Fruit fly (Drosophila melanogaster) whole organism, prepupa: ENCODE data around the gene CG7294.

Experiments used
- CG11762 ChIP-seq: fragments of 200-800 bp; sonication (Bioruptor generic); optimal IDR thresholded peaks from 3 replicates; lab custom pipeline; 2016; ENCODE audit warnings: missing biosample characterization, missing genetic modification characterization; ENCODE audit not compliant: insufficient read depth
- CG32006 ChIP-seq: fragments of 200-800 bp; sonication (Bioruptor generic); optimal IDR thresholded peaks from 3 replicates; lab custom pipeline; 2017; ENCODE audit warnings: missing biosample characterization, mild to moderate bottlenecking, missing genetic modification characterization
- CG6163 ChIP-seq: fragments of 200-800 bp; sonication (Bioruptor generic); IDR thresholded peaks from 3 replicates; pipeline ENCODE4 v1.3.6; 2022; ENCODE audit warnings: missing biosample characterization, missing genetic modification characterization
- CG6276 ChIP-seq: fragments of 200-800 bp; sonication (Bioruptor generic); optimal IDR thresholded peaks from 2 replicates; lab custom pipeline; 2017; ENCODE audit warnings: missing biosample characterization, mild to moderate bottlenecking, missing genetic modification characterization
- CG6854 ChIP-seq: fragments of 200-800 bp; sonication (Bioruptor generic); optimal IDR thresholded peaks from 2 replicates; lab custom pipeline; 2017; ENCODE audit warnings: missing biosample characterization, mild to moderate bottlenecking, missing genetic modification characterization
- CG9139 ChIP-seq: fragments of 200-800 bp; sonication (Bioruptor generic); optimal IDR thresholded peaks from 3 replicates; lab custom pipeline; 2017; ENCODE audit warnings: missing biosample characterization, mild to moderate bottlenecking, missing genetic modification characterization
- Gug ChIP-seq: fragments of 200-800 bp; sonication (Bioruptor generic); IDR thresholded peaks from 2 replicates; pipeline ENCODE4 v1.3.6; 2022; ENCODE audit warnings: missing biosample characterization, missing genetic modification characterization
- Hr4 ChIP-seq: fragments of 200-800 bp; sonication (Bioruptor generic); optimal IDR thresholded peaks from 3 replicates; lab custom pipeline; 2016; ENCODE audit warnings: missing biosample characterization, missing genetic modification characterization
- Met ChIP-seq: fragments of 200-800 bp; sonication (Bioruptor generic); optimal IDR thresholded peaks from 3 replicates; lab custom pipeline; 2016; ENCODE audit warnings: missing biosample characterization, missing genetic modification characterization
- Sox102F ChIP-seq: fragments of 200-800 bp; sonication (Bioruptor generic); optimal IDR thresholded peaks from 2 replicates; lab custom pipeline; 2016; ENCODE audit warnings: missing biosample characterization, mild to moderate bottlenecking, missing genetic modification characterization
- acj6 ChIP-seq: fragments of 200-800 bp; sonication (Bioruptor generic); optimal IDR thresholded peaks from 3 replicates; lab custom pipeline; 2016; ENCODE audit warnings: missing biosample characterization, missing genetic modification characterization
- eg ChIP-seq: fragments of 200-800 bp; sonication (Bioruptor generic); IDR thresholded peaks from 3 replicates; pipeline ENCODE4 v1.3.6; 2022; ENCODE audit warnings: missing biosample characterization, missing genetic modification characterization
- lz ChIP-seq: fragments of 200-800 bp; sonication (Bioruptor generic); optimal IDR thresholded peaks from 3 replicates; lab custom pipeline; 2016; ENCODE audit warnings: missing biosample characterization, missing genetic modification characterization
- ss ChIP-seq, 2 experiments: fragments of 200-800 bp; sonication (Bioruptor generic); optimal IDR thresholded peaks; 2 replicates in 1 of 2; 3 replicates in 1 of 2; lab custom pipeline; 2017 to 2018; ENCODE audit warnings: mild to moderate bottlenecking in 2 of 2, missing biosample characterization in 2 of 2, missing genetic modification characterization in 2 of 2, moderate library complexity in 1 of 2

DNA sequence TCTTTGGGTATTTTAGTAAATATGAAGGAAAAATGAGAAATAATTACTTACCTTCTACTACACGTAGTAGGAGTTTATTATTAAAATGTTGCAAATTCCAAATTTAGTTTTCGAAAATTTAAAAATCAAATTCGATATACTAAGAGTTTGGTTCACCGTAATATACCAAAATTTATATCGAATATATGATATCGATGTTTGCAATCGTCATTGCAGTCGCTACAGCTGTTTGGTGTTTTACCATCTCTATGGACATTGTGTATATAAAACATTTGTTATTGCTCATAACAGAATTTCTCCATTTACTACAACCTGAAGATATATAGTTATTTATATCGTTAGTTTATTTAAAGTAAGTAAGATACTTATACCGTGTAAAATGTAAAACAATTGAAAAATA is 39.7 kb upstream of the CG7294 start, which contains the start of gene CG6443:
- TF ChIP-seq CG6854 (GFP tag; lab: Kevin White, UChicago): no peak
- no peak for TF ChIP-seq acj6
- no peak for TF ChIP-seq CG11762 (GFP tag; lab: Kevin White, UChicago)
- TF ChIP-seq Gug (GFP tag; lab: Robert Waterston, UW): no peak
- TF ChIP-seq CG9139 (GFP tag; lab: Kevin White, UChicago): no peak
- TF ChIP-seq ss (GFP tag; optimal IDR thresholded peaks at IDR 0.05; lab: Kevin White, UChicago): no peak
- no peak for TF ChIP-seq CG32006 (GFP tag; lab: Kevin White, UChicago)
- TF ChIP-seq lz (GFP tag; lab: Kevin White, UChicago): no peak
- no peak for TF ChIP-seq CG6163 (GFP tag; lab: Robert Waterston, UW)
- no peak for TF ChIP-seq eg (GFP tag; lab: Robert Waterston, UW)
- TF ChIP-seq Met: no peak
- no peak for TF ChIP-seq Sox102F (GFP tag; lab: Kevin White, UChicago)
- TF ChIP-seq CG6276 (GFP tag; lab: Kevin White, UChicago): no peak
- no peak for TF ChIP-seq Hr4 (GFP tag; lab: Kevin White, UChicago)
